Worm (Caenorhabditis elegans): Measurements from ENCODE around the gene C27F2.10.

C27F2.10 gene

DNA sequence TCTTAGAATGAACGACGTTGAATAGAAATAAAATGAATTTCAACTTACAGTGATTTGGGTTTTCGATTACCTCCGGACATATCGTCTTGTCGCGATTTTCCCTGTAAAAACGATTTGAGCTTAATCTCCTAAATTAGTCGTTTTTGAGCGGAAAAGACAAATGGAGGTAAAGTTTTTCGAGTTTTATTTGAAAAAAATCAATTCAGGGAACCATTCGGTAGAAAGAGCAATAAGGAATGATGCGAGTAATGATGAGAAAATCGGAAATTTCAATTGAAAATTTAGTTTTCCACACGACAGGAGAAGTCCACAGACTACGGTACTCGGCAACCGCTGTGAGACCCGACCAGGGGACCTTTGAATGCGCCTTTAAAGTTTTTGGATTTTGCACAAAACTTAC, 15.5 kb upstream of the C27F2.10 start, which contains the start of gene R144.10:
Gene R144.10 (minus strand): TSS at position 101 of the 400 bp plus-strand sequence.
- no peak for TF ChIP-seq hsf-1 (GFP tag; IDR thresholded peaks at IDR 0.05)
- peak; percentile 50 for TF ChIP-seq F33H1.4 (GFP tag; IDR thresholded peaks at IDR 0.05)
- TF ChIP-seq lsl-1 (GFP tag; optimal IDR thresholded peaks at IDR 0.05) = peak; percentile 49

DNA sequence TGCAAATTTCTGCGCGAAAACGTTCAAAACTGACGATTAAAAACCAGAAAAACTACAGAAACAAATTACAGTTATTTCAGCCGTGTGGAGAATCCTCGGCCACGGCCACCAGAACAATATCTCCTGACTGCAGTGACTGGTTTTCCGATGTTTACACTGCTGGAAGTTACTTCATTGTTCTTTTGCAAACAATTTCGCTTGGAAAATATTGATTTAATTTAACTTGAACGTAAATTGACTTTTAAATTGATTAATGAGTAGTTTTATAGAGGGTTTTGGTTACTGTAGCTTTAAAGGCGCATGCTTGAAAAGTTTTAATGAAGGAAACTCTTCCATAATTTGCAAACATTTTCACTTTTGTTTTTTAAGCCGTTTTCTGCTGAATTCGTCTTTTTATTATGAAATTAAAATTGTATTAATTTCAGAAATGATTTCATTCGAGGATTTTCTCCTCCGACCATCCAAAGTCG, 12.3 kb upstream of the C27F2.10 start, which contains the start of gene smcr-8:
Gene smcr-8 (plus strand): TSS at position 420 of the 470 bp plus-strand sequence.
- TF ChIP-seq ccch-3 (GFP tag; optimal IDR thresholded peaks at IDR 0.05) (peak; percentile 3), mcd-1 (GFP tag; IDR thresholded peaks at IDR 0.05) (no peak), Y56A3A.18 (GFP tag; IDR thresholded peaks at IDR 0.05) (no peak), ets-4 (GFP tag; optimal IDR thresholded peaks at IDR 0.05) (no peak), snpc-3.4 (tag; optimal IDR thresholded peaks at IDR 0.05) (peak; percentile 61), nhr-179 (tag; optimal IDR thresholded peaks at IDR 0.05) (no peak), B0261.1 (tag; optimal IDR thresholded peaks at IDR 0.05) (no peak), F57A8.1 (GFP tag; optimal IDR thresholded peaks at IDR 0.05) (no peak), attf-5 (GFP tag; optimal IDR thresholded peaks at IDR 0.05) (peak; percentile 46), ama-1 (optimal IDR thresholded peaks at IDR 0.05) (no peak), ama-1 (GFP tag; optimal IDR thresholded peaks at IDR 0.05) (no peak), sptf-2 (GFP tag; optimal IDR thresholded peaks at IDR 0.05) (peak; percentile 33), ztf-22 (GFP tag; optimal IDR thresholded peaks at IDR 0.05) (no peak), nhr-120 (GFP tag; IDR thresholded peaks at IDR 0.05) (no peak), egrh-3 (GFP tag; IDR thresholded peaks at IDR 0.05) (no peak), madf-6 (GFP tag; IDR thresholded peaks at IDR 0.05) (peak; percentile 82), dox-1 (GFP tag; IDR thresholded peaks at IDR 0.05) (peak; percentile 86), ceh-40 (GFP tag; IDR thresholded peaks at IDR 0.05) (no peak), him-1 (tag; optimal IDR thresholded peaks at IDR 0.05) (no peak), tbx-9 (tag; optimal IDR thresholded peaks at IDR 0.05; ENCODE audit: borderline replicate concordance) (no peak), rcor-1 (GFP tag; IDR thresholded peaks at IDR 0.05) (no peak), attf-6 (GFP tag; IDR thresholded peaks at IDR 0.05) (no peak), tbp1 (GFP tag; optimal IDR thresholded peaks at IDR 0.05) (no peak), repo-1 (tag; optimal IDR thresholded peaks at IDR 0.05) (no peak), ztf-18 (tag; optimal IDR thresholded peaks at IDR 0.05) (peak; percentile 72), F33H1.4 (GFP tag; IDR thresholded peaks at IDR 0.05) (peak; percentile 55), nfyb-1 (GFP tag; IDR thresholded peaks at IDR 0.05) (no peak), lsl-1 (GFP tag; optimal IDR thresholded peaks at IDR 0.05) (peak; percentile 96), madf-3 (GFP tag; IDR thresholded peaks at IDR 0.05) (no peak), cebp-1 (GFP tag; IDR thresholded peaks at IDR 0.05) (no peak), cebp-1 (tag; optimal IDR thresholded peaks at IDR 0.05) (no peak), lin-40 (tag; optimal IDR thresholded peaks at IDR 0.05) (no peak), die-1 (tag; optimal IDR thresholded peaks at IDR 0.05) (no peak), Y53G8AR.9 (GFP tag; conservative IDR thresholded peaks at IDR 0.05) (no peak), snpc-1.3 (tag; optimal IDR thresholded peaks at IDR 0.05; ENCODE audit: insufficient read depth) (no peak), ceh-27 (GFP tag; optimal IDR thresholded peaks at IDR 0.05) (peak; percentile 49), cebp-2 (GFP tag; IDR thresholded peaks at IDR 0.05) (no peak), Y95B8A.8 (GFP tag; IDR thresholded peaks at IDR 0.05) (no peak), hlh-12 (tag; optimal IDR thresholded peaks at IDR 0.05) (no peak), bed-1 (GFP tag; IDR thresholded peaks at IDR 0.05) (no peak), mes-4 (tag; optimal IDR thresholded peaks at IDR 0.05) (no peak), nhr-27 (tag; optimal IDR thresholded peaks at IDR 0.05) (no peak), ztf-26 (tag; optimal IDR thresholded peaks at IDR 0.05) (no peak), snpc-1.1 (tag; optimal IDR thresholded peaks at IDR 0.05; ENCODE audit: insufficient read depth) (no peak), hmg-20 (GFP tag; IDR thresholded peaks at IDR 0.05) (no peak), bed-2 (GFP tag; IDR thresholded peaks at IDR 0.05) (peak; percentile 70), B0035.1 (tag; optimal IDR thresholded peaks at IDR 0.05) (no peak)
